Fruit fly (Drosophila melanogaster) whole organism, prepupa: ENCODE data around the gene Evi5.

Experiments used
- achi ChIP-seq: fragments of 200-800 bp; sonication (Bioruptor generic); optimal IDR thresholded peaks from 3 replicates; lab custom pipeline; 2016; ENCODE audit warnings: missing biosample characterization, missing genetic modification characterization
- lz ChIP-seq: fragments of 200-800 bp; sonication (Bioruptor generic); optimal IDR thresholded peaks from 3 replicates; lab custom pipeline; 2016; ENCODE audit warnings: missing biosample characterization, missing genetic modification characterization
- topi ChIP-seq: fragments of 200-800 bp; sonication (Bioruptor generic); optimal IDR thresholded peaks from 3 replicates; lab custom pipeline; 2016; ENCODE audit warnings: missing biosample characterization, missing genetic modification characterization

dm6 chrX:11499454-11499853 lies 45.3 kb upstream of the Evi5 start:
- TF ChIP-seq achi (GFP tag; lab: Kevin White, UChicago) = peak; percentile 70
- peak; percentile 89 for TF ChIP-seq topi (GFP tag; lab: Kevin White, UChicago)
- peak; percentile 86 for TF ChIP-seq lz (GFP tag; lab: Kevin White, UChicago)
